Worm (Caenorhabditis elegans): ENCODE measurements around the gene C11H1.5.

- TF ChIP-seq ceh-28 (tag; optimal IDR thresholded peaks at IDR 0.05) = no peak
- no peak for TF ChIP-seq T26A8.4 (GFP tag; IDR thresholded peaks at IDR 0.05)
- TF ChIP-seq nhr-10 (tag; optimal IDR thresholded peaks at IDR 0.05) = no peak
- TF ChIP-seq madf-9 (GFP tag; conservative IDR thresholded peaks at IDR 0.05) = no peak
- peak; percentile 54 for TF ChIP-seq mep-1 (tag; optimal IDR thresholded peaks at IDR 0.05)
- TF ChIP-seq ZK546.5 (tag; optimal IDR thresholded peaks at IDR 0.05) = no peak
- no peak for TF ChIP-seq ama-1 (optimal IDR thresholded peaks at IDR 0.05)
- TF ChIP-seq pqm-1 (tag; optimal IDR thresholded peaks at IDR 0.05) = no peak
- no peak for TF ChIP-seq nhr-11 (tag; optimal IDR thresholded peaks at IDR 0.05)
- no peak for TF ChIP-seq nhr-237 (tag; optimal IDR thresholded peaks at IDR 0.05)
- no peak for TF ChIP-seq snpc-4 (tag; optimal IDR thresholded peaks at IDR 0.05)
- TF ChIP-seq saeg-2 (GFP tag; IDR thresholded peaks at IDR 0.05) = no peak
- no peak for TF ChIP-seq unc-130 (GFP tag; optimal IDR thresholded peaks at IDR 0.05)
Measured at ce11 chrX:14349690-14350168, 46.8 kb upstream of the C11H1.5 start, which contains the start of gene wdr-5.2.
